Fruit fly (Drosophila melanogaster): Measurements from ENCODE around the gene CG7988.

CG7988 gene

DNA sequence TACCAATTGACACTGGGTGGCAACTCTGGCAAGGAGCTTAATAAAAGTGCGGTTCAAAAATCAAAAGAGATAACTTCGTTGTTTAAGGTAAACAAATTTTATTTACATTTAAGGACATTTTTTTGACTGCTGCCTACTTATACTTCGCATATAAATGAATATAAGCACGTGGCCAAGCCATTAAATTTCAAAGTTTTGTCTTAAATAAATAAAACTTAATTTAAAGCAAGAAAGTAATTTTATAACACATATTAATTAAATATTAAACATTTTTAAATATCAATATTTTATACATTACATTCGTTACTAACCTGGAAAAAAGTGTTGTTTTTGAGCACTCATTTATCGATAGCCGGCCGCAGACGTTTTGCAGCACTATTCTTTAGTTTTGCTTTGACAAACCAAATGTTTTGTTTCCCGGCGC lies 31.6 kb upstream of the CG7988 start, which contains the start of the genes CG12321 and MED17 (continued):
- peak; percentile 73 for TF ChIP-seq B-H1 (GFP tag; IDR thresholded peaks at IDR 0.05)
- peak; percentile 94 for TF ChIP-seq nmo (GFP tag; optimal IDR thresholded peaks at IDR 0.05)
- no peak for TF ChIP-seq NC2α (GFP tag; optimal IDR thresholded peaks at IDR 0.05)
- peak; percentile 84 for TF ChIP-seq Blimp-1 (GFP tag; optimal IDR thresholded peaks at IDR 0.05)
- TF ChIP-seq trem (tag; optimal IDR thresholded peaks at IDR 0.05): peak; percentile 90
- peak; percentile 68; the same call in 2 of the 3 replicates for TF ChIP-seq CG7357 (GFP tag; IDR thresholded peaks at IDR 0.05)
- TF ChIP-seq croc (GFP tag; conservative IDR thresholded peaks at IDR 0.05): peak; percentile 76
- peak; percentile 35 for TF ChIP-seq ERR (GFP tag; optimal IDR thresholded peaks at IDR 0.05)
- peak; percentile 66 for TF ChIP-seq Bteb2 (GFP tag; optimal IDR thresholded peaks at IDR 0.05)
- TF ChIP-seq CG12236 (GFP tag; optimal IDR thresholded peaks at IDR 0.05): no peak
- peak; percentile 74 for TF ChIP-seq HLH54F (GFP tag; optimal IDR thresholded peaks at IDR 0.05)
- peak; percentile 79 for TF ChIP-seq twi (tag; optimal IDR thresholded peaks at IDR 0.05)
- peak; percentile 97 for TF ChIP-seq sob (GFP tag; IDR thresholded peaks at IDR 0.05)
- no peak for TF ChIP-seq Lpt (GFP tag; optimal IDR thresholded peaks at IDR 0.05)
- TF ChIP-seq CG15601 (tag; optimal IDR thresholded peaks at IDR 0.05): peak; percentile 81
- TF ChIP-seq CrebB (tag; optimal IDR thresholded peaks at IDR 0.05): peak; percentile 50
- TF ChIP-seq hbn (GFP tag; IDR thresholded peaks at IDR 0.05; ENCODE audit: partially characterized antibody): no peak
- TF ChIP-seq ab (GFP tag; optimal IDR thresholded peaks at IDR 0.05): peak; percentile 41
- peak; percentile 58 for TF ChIP-seq vfl (GFP tag; optimal IDR thresholded peaks at IDR 0.05)
- TF ChIP-seq usp (GFP tag; optimal IDR thresholded peaks at IDR 0.05): no peak
- no peak for TF ChIP-seq CG14965 (GFP tag; optimal IDR thresholded peaks at IDR 0.05; ENCODE audit: borderline replicate concordance)
- TF ChIP-seq kni (GFP tag; optimal IDR thresholded peaks at IDR 0.05): no peak
- peak; percentile 72 for TF ChIP-seq Drgx (GFP tag; IDR thresholded peaks at IDR 0.05)
- peak; percentile 61 for TF ChIP-seq Poxn (GFP tag; IDR thresholded peaks at IDR 0.05)
- peak; percentile 86 for TF ChIP-seq BtbVII (GFP tag; optimal IDR thresholded peaks at IDR 0.05)
- no peak for TF ChIP-seq CG15479 (GFP tag; optimal IDR thresholded peaks at IDR 0.05)
- peak; percentile 5 for TF ChIP-seq Sin3A (optimal IDR thresholded peaks at IDR 0.05)
- TF ChIP-seq her (GFP tag; optimal IDR thresholded peaks at IDR 0.05): no peak
- TF ChIP-seq ci (GFP tag; IDR thresholded peaks at IDR 0.05): no peak; the same call in 1 of the 3 replicates
- peak; percentile 68 for TF ChIP-seq CG12299 (tag; optimal IDR thresholded peaks at IDR 0.05)
- TF ChIP-seq CG11723 (GFP tag; optimal IDR thresholded peaks at IDR 0.05): peak; percentile 82
- TF ChIP-seq pb (GFP tag; optimal IDR thresholded peaks at IDR 0.05): no peak
- TF ChIP-seq pfk (GFP tag; optimal IDR thresholded peaks at IDR 0.05): no peak
- peak; percentile 70 for TF ChIP-seq gsb-n (tag; optimal IDR thresholded peaks at IDR 0.05)
- peak; percentile 64 for TF ChIP-seq CG7271 (tag; optimal IDR thresholded peaks at IDR 0.05)
- TF ChIP-seq dpn (GFP tag; optimal IDR thresholded peaks at IDR 0.05): peak; percentile 66 to 93
- peak; percentile 38 for TF ChIP-seq Myb (GFP tag; optimal IDR thresholded peaks at IDR 0.05)
- TF ChIP-seq CG6175 (GFP tag; IDR thresholded peaks at IDR 0.05): peak; percentile 79; the same call in 2 of the 3 replicates
- TF ChIP-seq Vsx1 (GFP tag; optimal IDR thresholded peaks at IDR 0.05): no peak
- TF ChIP-seq CG18011 (GFP tag; optimal IDR thresholded peaks at IDR 0.05): peak; percentile 81
- no peak for TF ChIP-seq Deaf1 (tag; optimal IDR thresholded peaks at IDR 0.05)
- TF ChIP-seq CG8924 (tag; optimal IDR thresholded peaks at IDR 0.05): peak; percentile 90
- TF ChIP-seq CG5245 (GFP tag; optimal IDR thresholded peaks at IDR 0.05): peak; percentile 74
- 0 out of 3 replicates have a peak, but pooled peaks have one; percentile 14 for TF ChIP-seq knrl (GFP tag; IDR thresholded peaks at IDR 0.05; ENCODE audit: partially characterized antibody)
- no peak for TF ChIP-seq CG34224 (GFP tag; IDR thresholded peaks at IDR 0.05; ENCODE audit: partially characterized antibody)
- TF ChIP-seq CoRest (tag; optimal IDR thresholded peaks at IDR 0.05): peak; percentile 95
- TF ChIP-seq tll (GFP tag; optimal IDR thresholded peaks at IDR 0.05): no peak
- TF ChIP-seq Xbp1 (GFP tag; optimal IDR thresholded peaks at IDR 0.05): peak; percentile 94
- peak; percentile 42; the same call in 1 of the 3 replicates for TF ChIP-seq CG16813 (GFP tag; IDR thresholded peaks at IDR 0.05; ENCODE audit: partially characterized antibody)
- peak; percentile 91 for TF ChIP-seq CG4424 (GFP tag; optimal IDR thresholded peaks at IDR 0.05)
- no peak for TF ChIP-seq h (optimal IDR thresholded peaks at IDR 0.05)

All from whole organism, embryonic.